Worm (Caenorhabditis elegans): ENCODE measurements around the gene tbh-1.

DNA sequence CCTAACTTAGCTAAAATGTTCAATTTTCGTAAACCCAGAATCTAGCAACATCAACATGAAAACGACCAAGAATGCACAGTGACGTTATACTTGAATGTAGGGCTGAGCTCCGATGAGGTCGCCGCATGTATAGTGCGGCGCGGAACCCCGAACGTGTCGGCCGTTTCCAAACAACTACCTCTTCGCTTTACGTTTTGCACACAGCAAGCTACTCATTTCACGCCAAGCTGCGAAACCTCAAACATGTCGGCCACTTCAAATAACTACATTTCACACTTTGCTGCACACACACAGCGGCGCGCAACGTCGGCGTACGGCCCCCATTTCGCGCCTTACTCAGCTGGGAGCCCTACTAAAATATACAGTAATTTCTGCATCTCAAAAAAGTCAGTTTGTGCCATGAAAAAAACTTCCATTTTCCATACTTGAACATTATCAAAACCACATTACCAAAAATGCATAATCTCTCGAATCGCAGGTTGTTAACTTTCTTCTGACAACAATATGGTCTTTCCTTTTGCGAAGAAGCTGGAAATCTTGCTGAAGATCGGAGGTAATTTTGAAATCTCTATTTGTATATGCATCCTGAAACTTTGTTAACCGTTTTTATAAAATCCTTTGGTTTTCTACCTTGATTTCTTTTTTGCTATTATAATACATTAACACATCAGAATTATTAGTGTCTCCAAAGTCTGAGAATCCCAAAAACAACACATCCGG, 2.1 kb downstream of the tbh-1 start, which contains the start of gene H13N06.7:
- no peak for TF ChIP-seq lin-54 (GFP tag; optimal IDR thresholded peaks at IDR 0.05)
- no peak for TF ChIP-seq F39B2.1 (GFP tag; IDR thresholded peaks at IDR 0.05)
